Worm (Caenorhabditis elegans) whole organism, L1 larva: ENCODE measurements around the gene clk-2.

Experiments used
- egl-13 ChIP-seq: sonication (generic microtip); optimal IDR thresholded peaks from 2 replicates; lab custom pipeline; 2016; ENCODE audit warnings: missing genotype, missing genetic modification reagents, missing genetic modification characterization, missing compliant biosample characterization
- elt-2 ChIP-seq: sonication (generic microtip); optimal IDR thresholded peaks from 2 replicates; lab custom pipeline; 2016; ENCODE audit warnings: missing genetic modification characterization, mild to moderate bottlenecking, inconsistent platforms, missing compliant biosample characterization, missing genetic modification reagents
- elt-3 ChIP-seq, 6 experiments: fragments of 150-350 bp in 1 of 6; sonication (generic microtip); optimal IDR thresholded peaks; 2 replicates each; lab custom pipeline; 2017 to 2018; ENCODE audit warnings: missing biosample characterization in 6 of 6, missing genetic modification characterization in 6 of 6, inconsistent platforms in 1 of 6
- lir-3 ChIP-seq: sonication (generic microtip); optimal IDR thresholded peaks from 2 replicates; lab custom pipeline; 2016; ENCODE audit warnings: mild to moderate bottlenecking, missing genetic modification characterization, moderate library complexity, missing compliant biosample characterization; ENCODE audit not compliant: poor library complexity
- mef-2 ChIP-seq: fragments of 150-350 bp; optimal IDR thresholded peaks from 2 replicates; lab custom pipeline; 2014; ENCODE audit warnings: missing biosample characterization, missing genetic modification characterization
- nhr-77 ChIP-seq: fragments of 150-350 bp; optimal IDR thresholded peaks from 2 replicates; lab custom pipeline; 2014; ENCODE audit warnings: missing biosample characterization, missing genetic modification characterization
- unc-130 ChIP-seq: fragments of 150-350 bp; optimal IDR thresholded peaks from 2 replicates; lab custom pipeline; 2017; ENCODE audit warnings: missing biosample characterization, missing genetic modification characterization, inconsistent platforms
- unc-62 ChIP-seq: fragments of 150-350 bp; optimal IDR thresholded peaks from 2 replicates; lab custom pipeline; 2014; ENCODE audit warnings: missing biosample characterization, missing genetic modification reagents, missing genetic modification characterization

- TF ChIP-seq elt-2 (tag; lab: Kevin White, UChicago): no peak
- no peak for TF ChIP-seq mef-2 (tag; lab: Kevin White, UChicago)
- no peak for TF ChIP-seq unc-130 (tag; lab: Kevin White, UChicago)
- TF ChIP-seq egl-13 (tag; lab: Kevin White, UChicago): no peak
- TF ChIP-seq elt-3 (tag; optimal IDR thresholded peaks at IDR 0.05; lab: Kevin White, UChicago): no peak
- TF ChIP-seq unc-62 (GFP tag; lab: Kevin White, UChicago): no peak
- no peak for TF ChIP-seq nhr-77 (tag; lab: Kevin White, UChicago)
- TF ChIP-seq lir-3: no peak
These were observed 26.4 kb downstream of the clk-2 start for ce11 chrIII:7491931-7492330.
